Worm (Caenorhabditis elegans) whole organism, mixed stage, embryonic: Measurements from ENCODE around the gene F59B2.8.
"Not testable (repeated sequence)": the region's sequence is repeated elsewhere in the genome, so short reads cannot be mapped to it uniquely, and the experiment has no call there.

ENCODE experiments used
- M03D4.4 ChIP-seq: sonication (generic microtip); optimal IDR thresholded peaks from 2 replicates; lab custom pipeline; 2017; ENCODE audit warnings: mild to moderate bottlenecking, missing genetic modification characterization, missing compliant biosample characterization
- bed-3 ChIP-seq: fragments of 200-800 bp; sonication (Bioruptor generic); optimal IDR thresholded peaks from 3 replicates; lab custom pipeline; 2018; ENCODE audit warnings: mild to moderate bottlenecking, missing genetic modification characterization, moderate library complexity, missing compliant biosample characterization
- blmp-1 ChIP-seq: fragments of 150-350 bp; optimal IDR thresholded peaks from 2 replicates; lab custom pipeline; 2014; ENCODE audit warnings: missing biosample characterization, missing genetic modification characterization
- ceh-39 ChIP-seq: fragments of 150-350 bp; optimal IDR thresholded peaks from 2 replicates; lab custom pipeline; 2014; ENCODE audit warnings: missing biosample characterization, missing genetic modification characterization
- ceh-43 ChIP-seq: fragments of 200-800 bp; sonication (Bioruptor generic); optimal IDR thresholded peaks from 2 replicates; lab custom pipeline; 2018; ENCODE audit warnings: mild to moderate bottlenecking, missing genetic modification characterization, moderate library complexity, missing compliant biosample characterization
- ceh-83 ChIP-seq: fragments of 200-800 bp; sonication (Bioruptor generic); optimal IDR thresholded peaks from 2 replicates; lab custom pipeline; 2018; ENCODE audit warnings: mild to moderate bottlenecking, missing genetic modification characterization, missing compliant biosample characterization
- ces-1 ChIP-seq: fragments of 150-350 bp; optimal IDR thresholded peaks from 2 replicates; lab custom pipeline; 2014; ENCODE audit warnings: missing biosample characterization, missing genetic modification reagents, missing genetic modification characterization
- cnd-1 ChIP-seq: fragments of 200-800 bp; sonication (Bioruptor generic); optimal IDR thresholded peaks from 2 replicates; lab custom pipeline; 2018; ENCODE audit warnings: mild to moderate bottlenecking, missing genetic modification characterization, missing compliant biosample characterization
- drap-1 ChIP-seq: fragments of 200-800 bp; sonication (Bioruptor generic); optimal IDR thresholded peaks from 3 replicates; lab custom pipeline; 2018; ENCODE audit warnings: mild to moderate bottlenecking, missing genetic modification characterization, missing compliant biosample characterization
- elt-1 ChIP-seq: sonication (generic microtip); optimal IDR thresholded peaks from 2 replicates; lab custom pipeline; 2017; ENCODE audit warnings: missing genetic modification characterization, mild to moderate bottlenecking, missing compliant biosample characterization, antibody characterized with exemption, moderate library complexity, borderline replicate concordance; ENCODE audit not compliant: insufficient read depth
- elt-3 ChIP-seq: fragments of 150-350 bp; optimal IDR thresholded peaks from 2 replicates; lab custom pipeline; 2014; ENCODE audit warnings: missing biosample characterization, missing genetic modification characterization
- flh-1 ChIP-seq: fragments of 200-800 bp; sonication (Bioruptor generic); optimal IDR thresholded peaks from 2 replicates; lab custom pipeline; 2018; ENCODE audit warnings: mild to moderate bottlenecking, missing genetic modification characterization, moderate library complexity, missing compliant biosample characterization
- ham-2 ChIP-seq: fragments of 200-800 bp; sonication (Bioruptor generic); optimal IDR thresholded peaks from 2 replicates; lab custom pipeline; 2018; ENCODE audit warnings: mild to moderate bottlenecking, missing genetic modification characterization, missing compliant biosample characterization
- hlh-1 ChIP-seq: fragments of 150-350 bp; optimal IDR thresholded peaks from 2 replicates; lab custom pipeline; 2014; ENCODE audit warnings: missing biosample characterization, missing genetic modification reagents, missing genetic modification characterization
- lin-13 ChIP-seq: fragments of 150-350 bp; optimal IDR thresholded peaks from 2 replicates; lab custom pipeline; 2014; ENCODE audit warnings: missing biosample characterization, missing genetic modification characterization
- lin-32 ChIP-seq: fragments of 200-800 bp; sonication (Bioruptor generic); optimal IDR thresholded peaks from 2 replicates; lab custom pipeline; 2018; ENCODE audit warnings: mild to moderate bottlenecking, missing genetic modification characterization, missing compliant biosample characterization
- lsy-2 ChIP-seq: fragments of 150-350 bp; optimal IDR thresholded peaks from 2 replicates; lab custom pipeline; 2014; ENCODE audit warnings: missing biosample characterization, missing genetic modification characterization
- mab-5 ChIP-seq: fragments of 150-350 bp; optimal IDR thresholded peaks from 2 replicates; lab custom pipeline; 2014; ENCODE audit warnings: missing biosample characterization, missing genetic modification characterization
- mep-1 ChIP-seq: fragments of 150-350 bp; optimal IDR thresholded peaks from 2 replicates; lab custom pipeline; 2017; ENCODE audit warnings: missing biosample characterization, missing genetic modification reagents, missing genetic modification characterization, inconsistent platforms
- mls-2 ChIP-seq: sonication (generic microtip); optimal IDR thresholded peaks from 2 replicates; lab custom pipeline; 2016; ENCODE audit warnings: mild to moderate bottlenecking, missing genetic modification characterization, moderate library complexity, missing compliant biosample characterization
- nhr-12 ChIP-seq: fragments of 150-350 bp; optimal IDR thresholded peaks from 2 replicates; lab custom pipeline; 2014; ENCODE audit warnings: missing biosample characterization, missing genetic modification characterization
- nhr-2 ChIP-seq: fragments of 150-350 bp; optimal IDR thresholded peaks from 2 replicates; lab custom pipeline; 2014; ENCODE audit warnings: missing biosample characterization, missing genetic modification characterization
- nhr-237 ChIP-seq: fragments of 150-350 bp; optimal IDR thresholded peaks from 2 replicates; lab custom pipeline; 2014; ENCODE audit warnings: missing biosample characterization, missing genetic modification characterization
- nhr-28 ChIP-seq: fragments of 150-350 bp; optimal IDR thresholded peaks from 2 replicates; lab custom pipeline; 2014; ENCODE audit warnings: missing biosample characterization, missing genetic modification characterization
- nhr-76 ChIP-seq: sonication (generic microtip); optimal IDR thresholded peaks from 2 replicates; lab custom pipeline; 2017; ENCODE audit warnings: missing biosample characterization, missing genetic modification characterization
- pha-4 ChIP-seq: fragments of 150-350 bp; optimal IDR thresholded peaks from 2 replicates; lab custom pipeline; 2018; ENCODE audit warnings: missing biosample characterization, missing genetic modification reagents, missing genetic modification characterization
- snpc-4 ChIP-seq: fragments of 150-350 bp; optimal IDR thresholded peaks from 2 replicates; lab custom pipeline; 2014; ENCODE audit warnings: missing biosample characterization, missing genetic modification characterization
- sptf-1 ChIP-seq: sonication (generic microtip); optimal IDR thresholded peaks from 2 replicates; lab custom pipeline; 2017; ENCODE audit warnings: mild to moderate bottlenecking, missing genetic modification characterization, moderate library complexity, missing compliant biosample characterization
- tbx-8 ChIP-seq: fragments of 200-800 bp; sonication (Bioruptor generic); optimal IDR thresholded peaks from 2 replicates; lab custom pipeline; 2018; ENCODE audit warnings: mild to moderate bottlenecking, missing genetic modification characterization, moderate library complexity, missing compliant biosample characterization
- unc-120 ChIP-seq: sonication (generic microtip); optimal IDR thresholded peaks from 2 replicates; lab custom pipeline; 2017; ENCODE audit warnings: missing genetic modification characterization, missing compliant biosample characterization; ENCODE audit not compliant: poor library complexity, severe bottlenecking
- unc-39 ChIP-seq: fragments of 150-350 bp; optimal IDR thresholded peaks from 2 replicates; lab custom pipeline; 2014; ENCODE audit warnings: missing biosample characterization, missing genetic modification characterization
- unc-62 ChIP-seq: fragments of 150-350 bp; optimal IDR thresholded peaks from 2 replicates; lab custom pipeline; 2014; ENCODE audit warnings: missing biosample characterization, missing genetic modification reagents, missing genetic modification characterization
- zip-8 ChIP-seq: fragments of 150-350 bp; optimal IDR thresholded peaks from 2 replicates; lab custom pipeline; 2014; ENCODE audit warnings: missing biosample characterization, missing genetic modification characterization
- ztf-11 ChIP-seq: fragments of 150-350 bp; optimal IDR thresholded peaks from 2 replicates; lab custom pipeline; 2014; ENCODE audit warnings: missing biosample characterization, missing genetic modification characterization

The F59B2.8 gene

ce11 chrIII:9007183-9007582 lies 2.8 kb downstream of the F59B2.8 start:
- no peak for TF ChIP-seq mls-2 (tag; lab: Kevin White, UChicago)
- TF ChIP-seq unc-62, result peak; percentile 69
- TF ChIP-seq hlh-1 (tag; lab: Kevin White, UChicago), result peak; percentile 87
- TF ChIP-seq nhr-12, result peak; percentile 57
- TF ChIP-seq sptf-1 (tag; lab: Kevin White, UChicago), result peak; percentile 10
- no peak for TF ChIP-seq ceh-43
- no peak for TF ChIP-seq ham-2 (GFP tag; lab: Kevin White, UChicago)
- TF ChIP-seq drap-1 (GFP tag; lab: Kevin White, UChicago), result peak; percentile 59
- TF ChIP-seq mep-1, result no peak
- TF ChIP-seq unc-120 (tag; lab: Kevin White, UChicago), result peak; percentile 67
- TF ChIP-seq pha-4 (tag; lab: Kevin White, UChicago), result peak; percentile 22
- TF ChIP-seq nhr-28 (tag; lab: Kevin White, UChicago), result no peak
- no peak for TF ChIP-seq M03D4.4 (tag; lab: Kevin White, UChicago)
- TF ChIP-seq snpc-4, result no peak
- peak; percentile 24 for TF ChIP-seq cnd-1
- TF ChIP-seq unc-39, result no peak
- no peak for TF ChIP-seq ztf-11 (tag; lab: Kevin White, UChicago)

- not testable (repeated sequence) for TF ChIP-seq bed-3 (GFP tag; lab: Kevin White, UChicago); blmp-1 (tag; lab: Kevin White, UChicago); unc-62
Measured at ce11 chrIII:9005905-9006372, 4.1 kb downstream of the F59B2.8 start, which contains the start of gene rab-6.1. Gene rab-6.1, minus strand, starts transcription at chrIII:9005955.

- no peak for TF ChIP-seq nhr-28 (tag; lab: Kevin White, UChicago)
- no peak for TF ChIP-seq lin-32
- TF ChIP-seq blmp-1 (tag; lab: Kevin White, UChicago), result no peak
- TF ChIP-seq ceh-83 (GFP tag; lab: Kevin White, UChicago), result no peak
- TF ChIP-seq lin-13, result no peak
- no peak for TF ChIP-seq ces-1 (GFP tag; lab: Kevin White, UChicago)
- TF ChIP-seq lsy-2 (tag; lab: Kevin White, UChicago), result no peak
- TF ChIP-seq bed-3 (GFP tag; lab: Kevin White, UChicago), result no peak
- no peak for TF ChIP-seq elt-3 (tag; lab: Kevin White, UChicago)
- no peak for TF ChIP-seq cnd-1
- no peak for TF ChIP-seq zip-8 (tag; lab: Kevin White, UChicago)
- no peak for TF ChIP-seq drap-1 (GFP tag; lab: Kevin White, UChicago)
- no peak for TF ChIP-seq ceh-39 (tag; lab: Kevin White, UChicago)
- TF ChIP-seq nhr-2 (tag; lab: Kevin White, UChicago), result no peak
- no peak for TF ChIP-seq mep-1
Measured at ce11 chrIII:9004658-9005057, 5.3 kb downstream of the F59B2.8 start.

ce11 chrIII:9002545-9002944 lies 7.5 kb downstream of the F59B2.8 start, which contains the start of the genes F59B2.15 and zif-1:
Gene F59B2.15, minus strand, starts transcription at chrIII:9002645.
Gene zif-1, plus strand, starts transcription at chrIII:9002779.
- no peak for TF ChIP-seq unc-120 (tag; lab: Kevin White, UChicago)
- no peak for TF ChIP-seq mab-5 (tag; lab: Kevin White, UChicago)
- no peak for TF ChIP-seq elt-1 (tag; lab: Kevin White, UChicago)
- TF ChIP-seq ceh-39 (tag; lab: Kevin White, UChicago), result no peak
- TF ChIP-seq ceh-43, result no peak
- no peak for TF ChIP-seq ces-1 (GFP tag; lab: Kevin White, UChicago)
- no peak for TF ChIP-seq lin-32
- TF ChIP-seq nhr-237 (tag; lab: Kevin White, UChicago), result no peak
- no peak for TF ChIP-seq tbx-8 (GFP tag; lab: Kevin White, UChicago)
- TF ChIP-seq mls-2 (tag; lab: Kevin White, UChicago), result no peak
- no peak for TF ChIP-seq mep-1
- TF ChIP-seq unc-62, result no peak
- no peak for TF ChIP-seq zip-8 (tag; lab: Kevin White, UChicago)
- no peak for TF ChIP-seq M03D4.4 (tag; lab: Kevin White, UChicago)
- TF ChIP-seq ham-2 (GFP tag; lab: Kevin White, UChicago), result no peak
- TF ChIP-seq nhr-76 (tag; lab: Kevin White, UChicago), result no peak
- no peak for TF ChIP-seq unc-39
- no peak for TF ChIP-seq flh-1 (GFP tag; lab: Kevin White, UChicago)
- no peak for TF ChIP-seq bed-3 (GFP tag; lab: Kevin White, UChicago)
